Worm (Caenorhabditis elegans): ENCODE measurements around the gene nex-3.

DNA sequence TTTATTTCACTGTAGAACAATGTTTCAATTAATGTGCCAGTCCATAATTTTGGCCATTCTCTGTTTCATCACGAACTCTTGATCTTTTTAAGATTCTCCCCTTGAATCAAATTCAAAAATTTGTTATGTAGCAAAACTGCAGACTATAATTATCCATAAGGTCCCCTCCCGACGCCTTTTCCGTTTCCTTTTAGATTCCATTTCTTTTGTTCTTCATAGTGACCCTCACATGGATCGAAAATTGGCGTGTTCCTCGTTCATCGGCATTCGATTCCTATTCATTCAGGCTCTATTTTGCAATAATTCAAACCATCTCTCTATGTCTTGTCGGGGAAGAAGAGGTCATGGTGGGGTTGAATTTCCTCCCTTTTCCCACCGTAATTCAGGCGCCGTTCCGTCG lies 2.6 kb downstream of the nex-3 start:
- TF ChIP-seq ama-1 (optimal IDR thresholded peaks at IDR 0.05) (no peak), ama-1 (GFP tag; optimal IDR thresholded peaks at IDR 0.05) (no peak), sea-2 (GFP tag; IDR thresholded peaks at IDR 0.05) (no peak), snpc-4 (GFP tag; optimal IDR thresholded peaks at IDR 0.05) (no peak), snpc-4 (tag; optimal IDR thresholded peaks at IDR 0.05) (no peak), lin-35 (GFP tag; optimal IDR thresholded peaks at IDR 0.05) (no peak), F55B11.4 (tag; optimal IDR thresholded peaks at IDR 0.05; ENCODE audit: borderline replicate concordance, insufficient read depth) (no peak), zim-3 (tag; optimal IDR thresholded peaks at IDR 0.05) (no peak)
